Worm (Caenorhabditis elegans) whole organism, L4/young adult: ENCODE results near the gene sax-2.

Source experiments
- W03F9.2 ChIP-seq: fragments of 150-350 bp; optimal IDR thresholded peaks from 2 replicates; lab custom pipeline; 2014; ENCODE audit warnings: missing biosample characterization, missing genetic modification characterization
- dao-5 ChIP-seq: sonication (generic microtip); optimal IDR thresholded peaks from 2 replicates; lab custom pipeline; 2016; ENCODE audit warnings: missing genotype, missing genetic modification characterization, moderate library complexity, missing compliant biosample characterization
- him-1 ChIP-seq: sonication (generic microtip); optimal IDR thresholded peaks from 2 replicates; lab custom pipeline; 2016; ENCODE audit warnings: missing genotype, missing genetic modification reagents, missing genetic modification characterization, missing compliant biosample characterization

DNA sequence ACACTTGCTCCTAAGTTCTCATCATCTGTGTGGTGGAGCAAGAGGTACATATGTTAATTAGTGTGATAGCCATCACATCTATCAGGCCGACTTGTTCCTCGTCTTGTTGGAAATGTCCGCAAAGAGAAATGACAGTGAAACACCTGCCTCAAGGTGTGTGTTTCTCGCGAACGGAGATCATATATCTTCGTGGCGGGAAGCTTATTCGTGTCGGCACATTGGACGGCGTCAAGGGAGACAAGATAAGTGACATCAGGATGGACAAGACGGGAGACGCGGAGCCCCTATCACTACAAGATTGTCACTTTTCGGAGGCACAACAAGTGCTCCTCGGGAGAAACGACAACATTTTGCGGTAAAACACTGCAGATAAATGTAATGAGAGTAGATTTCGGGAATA lies 30.3 kb downstream of the sax-2 start:
- no peak for TF ChIP-seq W03F9.2
- TF ChIP-seq dao-5 (tag; lab: Kevin White, UChicago) = no peak
- TF ChIP-seq him-1 (tag; lab: Kevin White, UChicago) = no peak
